Worm (Caenorhabditis elegans): ENCODE data around the gene F25B5.3.

DNA sequence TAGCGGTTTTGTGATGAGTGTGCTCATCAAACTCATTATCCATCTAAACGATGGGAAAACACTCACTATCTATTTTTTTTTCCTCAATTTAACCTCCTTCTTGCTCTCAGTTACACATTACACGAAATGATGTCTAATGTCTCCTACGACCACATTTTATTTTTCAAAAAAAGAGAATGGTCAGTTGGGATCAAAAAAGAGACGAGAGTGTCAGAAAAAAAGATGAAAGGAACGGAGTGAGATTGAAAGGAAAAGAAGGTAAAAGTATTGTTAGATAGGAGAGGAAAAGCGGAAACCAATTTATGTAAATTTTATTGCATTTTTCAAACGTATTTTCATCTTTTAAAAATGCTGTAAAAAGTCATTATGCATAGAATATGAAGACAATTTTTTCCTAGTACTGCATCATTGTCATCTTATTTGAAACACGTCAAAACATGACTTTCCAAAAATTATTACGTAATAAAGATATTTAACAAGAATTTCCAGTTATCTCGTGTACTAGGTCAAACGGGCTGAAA lies 14.5 kb upstream of the F25B5.3 start:
- TF ChIP-seq rbr-2 (tag; optimal IDR thresholded peaks at IDR 0.05), result no peak
- TF ChIP-seq nhr-77 (tag; optimal IDR thresholded peaks at IDR 0.05), result no peak
- TF ChIP-seq hlh-30 (tag; optimal IDR thresholded peaks at IDR 0.05; ENCODE audit: insufficient read depth), result no peak
- no peak for TF ChIP-seq ceh-20 (GFP tag; IDR thresholded peaks at IDR 0.05)
- TF ChIP-seq dmd-9 (GFP tag; IDR thresholded peaks at IDR 0.05), result no peak
- TF ChIP-seq nhr-237 (tag; optimal IDR thresholded peaks at IDR 0.05), result no peak
- TF ChIP-seq duxl-1 (tag; optimal IDR thresholded peaks at IDR 0.05; ENCODE audit: poor library complexity), result no peak
- TF ChIP-seq zip-11 (GFP tag; IDR thresholded peaks at IDR 0.05), result no peak
- TF ChIP-seq Y5F2A.4 (GFP tag; optimal IDR thresholded peaks at IDR 0.05), result no peak
- TF ChIP-seq jun-1 (tag; optimal IDR thresholded peaks at IDR 0.05), result no peak

Measured in whole organism, L4 larva.